Worm (Caenorhabditis elegans): ENCODE measurements around the gene T09A5.4.
A peak's percentile ranks its signal among the peaks of the same experiment; 100 is the strongest.

Gene T09A5.4

ce11 chrII:7853679-7854078, 7.7 kb downstream of the T09A5.4 start, which contains the start of gene T09A5.5:
TSS of gene T09A5.5 (minus strand) at chrII:7853779.
- no peak for TF ChIP-seq ham-2 (GFP tag; optimal IDR thresholded peaks at IDR 0.05)
- TF ChIP-seq unc-39 (tag; optimal IDR thresholded peaks at IDR 0.05) = no peak
- TF ChIP-seq nhr-2 (tag; optimal IDR thresholded peaks at IDR 0.05) = no peak
- no peak for TF ChIP-seq ceh-39 (tag; optimal IDR thresholded peaks at IDR 0.05)
- TF ChIP-seq elt-3 (tag; optimal IDR thresholded peaks at IDR 0.05) = no peak
- TF ChIP-seq ceh-43 (GFP tag; optimal IDR thresholded peaks at IDR 0.05) = no peak
- no peak for TF ChIP-seq M03D4.4 (tag; optimal IDR thresholded peaks at IDR 0.05)
- no peak for TF ChIP-seq blmp-1 (tag; optimal IDR thresholded peaks at IDR 0.05)
- TF ChIP-seq mls-2 (tag; optimal IDR thresholded peaks at IDR 0.05) = no peak

DNA sequence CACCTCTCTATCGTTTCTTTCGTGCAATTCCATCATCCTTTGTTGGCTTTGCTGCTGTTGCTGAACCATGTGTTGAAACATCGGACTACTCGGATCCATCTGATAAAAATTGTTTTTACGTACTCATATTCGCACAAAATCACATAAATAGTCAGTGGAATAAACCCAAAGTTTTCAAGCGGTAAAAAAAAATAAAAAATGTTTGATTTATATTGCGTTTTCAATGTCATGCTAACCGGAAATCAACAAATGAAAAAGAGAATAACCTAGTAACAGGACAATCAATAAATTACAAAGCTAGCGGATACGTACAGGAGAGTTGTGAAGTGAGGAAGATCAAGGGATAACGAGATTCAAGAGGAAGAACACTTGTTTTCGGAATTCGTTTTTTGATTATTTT, 9.0 kb downstream of the T09A5.4 start, which contains the start of gene mdt-10:
TSS of gene mdt-10 (minus strand) at position 101 of the 400 bp plus-strand sequence.
- TF ChIP-seq blmp-1 (tag; optimal IDR thresholded peaks at IDR 0.05) (no peak), tbx-8 (GFP tag; optimal IDR thresholded peaks at IDR 0.05) (no peak), bed-3 (GFP tag; optimal IDR thresholded peaks at IDR 0.05) (no peak), nhr-237 (tag; optimal IDR thresholded peaks at IDR 0.05) (no peak), drap-1 (GFP tag; optimal IDR thresholded peaks at IDR 0.05) (no peak), lin-32 (GFP tag; optimal IDR thresholded peaks at IDR 0.05) (no peak), mab-5 (tag; optimal IDR thresholded peaks at IDR 0.05) (no peak), sem-2 (GFP tag; optimal IDR thresholded peaks at IDR 0.05) (no peak), snpc-4 (tag; optimal IDR thresholded peaks at IDR 0.05) (no peak), ces-1 (GFP tag; optimal IDR thresholded peaks at IDR 0.05) (no peak), mls-2 (tag; optimal IDR thresholded peaks at IDR 0.05) (no peak), nhr-28 (tag; optimal IDR thresholded peaks at IDR 0.05) (no peak), sptf-1 (tag; optimal IDR thresholded peaks at IDR 0.05) (no peak)

ce11 chrII:7855619-7856018, 9.6 kb downstream of the T09A5.4 start, which contains the start of gene mdmh-35:
TSS of gene mdmh-35 (minus strand) at chrII:7855719.
- TF ChIP-seq hlh-1 (tag; optimal IDR thresholded peaks at IDR 0.05) (no peak), ceh-39 (tag; optimal IDR thresholded peaks at IDR 0.05) (no peak), sem-2 (GFP tag; optimal IDR thresholded peaks at IDR 0.05) (no peak), elt-1 (tag; optimal IDR thresholded peaks at IDR 0.05; ENCODE audit: borderline replicate concordance, insufficient read depth) (no peak), ztf-11 (tag; optimal IDR thresholded peaks at IDR 0.05) (no peak), mls-2 (tag; optimal IDR thresholded peaks at IDR 0.05) (no peak), nhr-28 (tag; optimal IDR thresholded peaks at IDR 0.05) (no peak), mab-5 (tag; optimal IDR thresholded peaks at IDR 0.05) (no peak), ceh-83 (GFP tag; optimal IDR thresholded peaks at IDR 0.05) (no peak), ceh-43 (GFP tag; optimal IDR thresholded peaks at IDR 0.05) (no peak), nhr-2 (tag; optimal IDR thresholded peaks at IDR 0.05) (no peak), tbx-8 (GFP tag; optimal IDR thresholded peaks at IDR 0.05) (no peak), lin-13 (tag; optimal IDR thresholded peaks at IDR 0.05) (no peak), nhr-12 (tag; optimal IDR thresholded peaks at IDR 0.05) (no peak), zip-8 (tag; optimal IDR thresholded peaks at IDR 0.05) (no peak), elt-3 (tag; optimal IDR thresholded peaks at IDR 0.05) (no peak), flh-1 (GFP tag; optimal IDR thresholded peaks at IDR 0.05) (no peak), blmp-1 (tag; optimal IDR thresholded peaks at IDR 0.05) (no peak)

DNA sequence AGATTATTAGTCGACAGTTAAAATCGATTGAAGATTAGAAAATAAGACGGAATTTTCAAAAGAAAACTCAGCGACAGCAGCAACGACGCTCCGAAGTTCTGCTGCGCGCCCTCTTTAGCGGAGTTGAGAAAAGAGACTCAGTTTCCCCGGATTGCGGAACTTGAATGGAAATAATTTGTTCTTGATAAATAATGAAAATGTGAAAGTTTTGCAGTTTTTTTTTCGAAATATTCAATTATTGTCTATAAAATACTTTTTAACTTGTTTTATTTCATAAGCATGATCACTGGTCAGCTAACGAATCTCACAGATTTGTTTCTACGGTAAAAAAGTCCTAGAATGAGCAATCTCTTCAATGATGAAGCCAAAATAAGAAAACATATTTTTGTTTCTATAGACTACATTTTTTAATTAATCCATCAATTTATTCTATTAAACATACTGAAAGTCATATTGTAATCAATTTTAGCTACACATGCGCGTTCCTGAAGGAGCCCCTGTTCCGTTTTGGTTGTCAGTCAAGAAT, 11.6 kb downstream of the T09A5.4 start, which contains the start of the genes cec-3 and T09A5.15:
TSS of gene cec-3 (minus strand) at position 116 of the 526 bp plus-strand sequence.
TSS of gene T09A5.15 (plus strand) at position 476 of the 526 bp plus-strand sequence.
- TF ChIP-seq mab-5 (tag; optimal IDR thresholded peaks at IDR 0.05) (peak; percentile 28), sptf-1 (tag; optimal IDR thresholded peaks at IDR 0.05) (no peak), unc-39 (tag; optimal IDR thresholded peaks at IDR 0.05) (no peak), ceh-43 (GFP tag; optimal IDR thresholded peaks at IDR 0.05) (no peak), unc-120 (tag; optimal IDR thresholded peaks at IDR 0.05; ENCODE audit: poor library complexity, severe bottlenecking) (peak; percentile 56), mep-1 (tag; optimal IDR thresholded peaks at IDR 0.05) (peak; percentile 9), lsy-2 (tag; optimal IDR thresholded peaks at IDR 0.05) (peak; percentile 24), lin-13 (tag; optimal IDR thresholded peaks at IDR 0.05) (no peak), ztf-11 (tag; optimal IDR thresholded peaks at IDR 0.05) (no peak), blmp-1 (tag; optimal IDR thresholded peaks at IDR 0.05) (no peak), ces-1 (GFP tag; optimal IDR thresholded peaks at IDR 0.05) (peak; percentile 54), drap-1 (GFP tag; optimal IDR thresholded peaks at IDR 0.05) (no peak), nhr-76 (tag; optimal IDR thresholded peaks at IDR 0.05) (no peak), nhr-237 (tag; optimal IDR thresholded peaks at IDR 0.05) (peak; percentile 65), lin-32 (GFP tag; optimal IDR thresholded peaks at IDR 0.05) (no peak)
